Worm (Caenorhabditis elegans) whole organism, L3 larva: ENCODE results near the gene pho-4.

Source experiments
- ceh-82 ChIP-seq: fragments of 150-350 bp; optimal IDR thresholded peaks from 2 replicates; lab custom pipeline; 2014; ENCODE audit warnings: missing biosample characterization, missing genetic modification characterization
- fkh-10 ChIP-seq: sonication (generic microtip); optimal IDR thresholded peaks from 2 replicates; lab custom pipeline; 2017; ENCODE audit warnings: missing biosample characterization, missing genetic modification reagents, missing genetic modification characterization
- nhr-23 ChIP-seq: fragments of 150-350 bp; optimal IDR thresholded peaks from 2 replicates; lab custom pipeline; 2014; ENCODE audit warnings: missing biosample characterization, missing genetic modification reagents, missing genetic modification characterization
- nhr-237 ChIP-seq: fragments of 150-350 bp; optimal IDR thresholded peaks from 2 replicates; lab custom pipeline; 2014; ENCODE audit warnings: missing biosample characterization, missing genetic modification characterization
- sea-2 ChIP-seq: fragments of 150-350 bp; sonication (generic microtip); optimal IDR thresholded peaks from 4 replicates; lab custom pipeline; 2014; ENCODE audit warnings: missing biosample characterization, missing genetic modification reagents, missing genetic modification characterization

DNA sequence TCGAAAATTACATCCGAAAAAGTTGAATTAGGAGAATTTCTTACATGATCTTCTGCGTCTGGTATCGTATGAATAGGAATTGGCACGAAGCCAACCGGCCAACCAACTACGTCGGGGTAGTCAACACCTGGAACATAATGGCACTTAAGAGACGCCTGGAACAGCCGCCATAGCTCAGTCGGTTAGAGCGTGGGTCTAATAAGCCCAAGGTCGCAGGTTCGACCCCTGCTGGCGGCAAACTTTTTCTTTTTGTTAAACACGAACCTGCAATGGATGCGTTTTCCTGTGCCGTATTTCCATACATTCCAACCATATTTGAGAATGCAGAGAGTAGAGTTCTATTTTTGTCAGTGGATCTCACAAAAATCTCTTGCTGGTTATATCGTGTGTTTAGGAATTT, 567 bp downstream of the pho-4 start:
- TF ChIP-seq fkh-10 (GFP tag; lab: Kevin White, UChicago) (no peak), sea-2 (GFP tag; lab: Kevin White, UChicago) (no peak), ceh-82 (tag; lab: Kevin White, UChicago) (no peak), nhr-23 (tag; lab: Kevin White, UChicago) (no peak), nhr-237 (no peak)
